Fruit fly (Drosophila melanogaster): Measurements from ENCODE around the gene ATPsynCF6.

The ATPsynCF6 gene

DNA sequence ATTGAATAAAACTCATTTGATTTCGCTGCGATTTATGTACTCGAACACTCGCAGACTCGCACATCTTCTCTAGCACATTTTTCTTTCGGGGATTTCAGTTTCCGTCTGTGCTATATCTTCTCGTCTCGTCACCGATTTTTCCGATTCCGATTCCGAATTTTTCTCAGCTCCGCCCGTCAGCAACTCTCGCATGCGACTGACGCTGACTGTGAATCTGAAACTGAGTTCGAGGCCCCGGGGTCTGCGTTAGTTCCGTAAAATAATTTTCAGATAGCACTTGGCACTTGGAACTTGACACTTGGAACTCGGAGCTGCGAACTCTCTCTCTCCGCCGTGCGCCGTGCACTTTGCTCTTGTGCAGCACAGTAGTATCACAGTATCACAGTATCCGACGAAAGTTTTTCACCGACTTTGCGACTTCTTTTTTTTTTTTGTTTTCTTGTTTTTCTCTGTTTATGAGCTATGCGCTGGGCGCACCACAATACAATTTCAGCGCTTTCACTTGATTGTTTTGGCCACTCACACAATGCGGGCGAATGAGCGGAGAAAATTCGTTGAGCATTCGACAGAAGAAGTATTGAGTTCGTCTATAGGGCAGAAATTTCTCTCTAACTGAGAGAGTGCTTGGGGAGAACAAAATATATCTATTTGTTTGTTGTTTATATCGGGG is 28.9 kb upstream of the ATPsynCF6 start, which contains the start of gene CG4393 (continued):
- TF ChIP-seq ase (GFP tag; IDR thresholded peaks at IDR 0.05) = no peak
- TF ChIP-seq Abd-B (GFP tag; optimal IDR thresholded peaks at IDR 0.05) = no peak
- peak; percentile 89 for TF ChIP-seq CG15514 (GFP tag; optimal IDR thresholded peaks at IDR 0.05)
- TF ChIP-seq al (GFP tag; IDR thresholded peaks at IDR 0.05) = no peak
- no peak for TF ChIP-seq CG15696 (tag; optimal IDR thresholded peaks at IDR 0.05)
- no peak for TF ChIP-seq CG7786 (GFP tag; optimal IDR thresholded peaks at IDR 0.05)
- peak; percentile 59 for TF ChIP-seq Drgx (GFP tag; IDR thresholded peaks at IDR 0.05)
- no peak for TF ChIP-seq sr (GFP tag; IDR thresholded peaks at IDR 0.05)
- TF ChIP-seq CG2199 (GFP tag; IDR thresholded peaks at IDR 0.05) = peak; percentile 86; the same call in 1 of the 3 replicates
- TF ChIP-seq jumu (GFP tag; optimal IDR thresholded peaks at IDR 0.05) = no peak
- no peak for TF ChIP-seq bab2 (GFP tag; optimal IDR thresholded peaks at IDR 0.05)
- TF ChIP-seq Dbx (GFP tag; IDR thresholded peaks at IDR 0.05) = 0 out of 3 replicates have a peak, but pooled peaks have one; percentile 24
- TF ChIP-seq CG6854 (GFP tag; optimal IDR thresholded peaks at IDR 0.05) = no peak
- TF ChIP-seq disco-r (GFP tag; optimal IDR thresholded peaks at IDR 0.05) = no peak
- TF ChIP-seq ci (GFP tag; IDR thresholded peaks at IDR 0.05) = 0 out of 3 replicates have a peak, but pooled peaks have one; percentile 35
- TF ChIP-seq klu (GFP tag; IDR thresholded peaks at IDR 0.05) = no peak
- no peak for TF ChIP-seq fd64A (GFP tag; optimal IDR thresholded peaks at IDR 0.05)
- TF ChIP-seq Blimp-1 (GFP tag; optimal IDR thresholded peaks at IDR 0.05) = peak; percentile 61
- TF ChIP-seq CG8388 (GFP tag; optimal IDR thresholded peaks at IDR 0.05) = peak; percentile 94
- peak; percentile 15 for TF ChIP-seq CG17359 (tag; optimal IDR thresholded peaks at IDR 0.05)
- TF ChIP-seq CG10565 (GFP tag; optimal IDR thresholded peaks at IDR 0.05) = no peak
- no peak for TF ChIP-seq Hsf (GFP tag; optimal IDR thresholded peaks at IDR 0.05)
- TF ChIP-seq Doc2 (GFP tag; IDR thresholded peaks at IDR 0.05) = no peak
- TF ChIP-seq Camta (GFP tag; optimal IDR thresholded peaks at IDR 0.05) = no peak
- TF ChIP-seq Fer3 (tag; optimal IDR thresholded peaks at IDR 0.05) = no peak
- TF ChIP-seq sqz (GFP tag; optimal IDR thresholded peaks at IDR 0.05) = peak; percentile 41
- no peak for TF ChIP-seq CG2875 (GFP tag; optimal IDR thresholded peaks at IDR 0.05)
- TF ChIP-seq abd-A (tag; optimal IDR thresholded peaks at IDR 0.05) = peak; percentile 57
- no peak for TF ChIP-seq CG17612 (GFP tag; IDR thresholded peaks at IDR 0.05)
- TF ChIP-seq CG1792 (GFP tag; optimal IDR thresholded peaks at IDR 0.05) = no peak
- no peak for TF ChIP-seq Elba2 (GFP tag; optimal IDR thresholded peaks at IDR 0.05)
- TF ChIP-seq Med (GFP tag) = peak; percentile 61
- no peak for TF ChIP-seq Gug (GFP tag; IDR thresholded peaks at IDR 0.05)
- no peak for TF ChIP-seq CG18619 (GFP tag; optimal IDR thresholded peaks at IDR 0.05)
- no peak for TF ChIP-seq CG11093 (GFP tag; IDR thresholded peaks at IDR 0.05)
- TF ChIP-seq row (GFP tag; IDR thresholded peaks at IDR 0.05) = peak; percentile 51
- no peak for TF ChIP-seq so (GFP tag; IDR thresholded peaks at IDR 0.05)
- no peak for TF ChIP-seq CG5245 (GFP tag; optimal IDR thresholded peaks at IDR 0.05)
- no peak for TF ChIP-seq dmrt99B (tag; optimal IDR thresholded peaks at IDR 0.05)
- TF ChIP-seq eyg (GFP tag; optimal IDR thresholded peaks at IDR 0.05) = no peak
- no peak for TF ChIP-seq CG6791 (GFP tag; IDR thresholded peaks at IDR 0.05; ENCODE audit: partially characterized antibody)
- no peak for TF ChIP-seq Nf-YA (GFP tag; IDR thresholded peaks at IDR 0.05)
- no peak for TF ChIP-seq CG34422 (GFP tag; IDR thresholded peaks at IDR 0.05)
- TF ChIP-seq NK7.1 (GFP tag; optimal IDR thresholded peaks at IDR 0.05) = no peak
- TF ChIP-seq gcm (GFP tag; optimal IDR thresholded peaks at IDR 0.05) = peak; percentile 94
- no peak for TF ChIP-seq CG6689 (GFP tag; IDR thresholded peaks at IDR 0.05)
- no peak for TF ChIP-seq Max (GFP tag; optimal IDR thresholded peaks at IDR 0.05)
- TF ChIP-seq az2 (GFP tag; optimal IDR thresholded peaks at IDR 0.05) = no peak
- no peak for TF ChIP-seq CG9932 (GFP tag; IDR thresholded peaks at IDR 0.05)
- no peak for TF ChIP-seq org-1 (GFP tag; optimal IDR thresholded peaks at IDR 0.05)
- peak; percentile 18 for TF ChIP-seq gcm2 (GFP tag; optimal IDR thresholded peaks at IDR 0.05)

All from whole organism, embryonic.